Fruit fly (Drosophila melanogaster) whole organism, embryonic: ENCODE data around the gene ato.

Source experiments
- CG10431 ChIP-seq: fragments of 200-800 bp; sonication (Bioruptor generic); optimal IDR thresholded peaks from 3 replicates; lab custom pipeline; 2018; ENCODE audit warnings: missing biosample characterization, mild to moderate bottlenecking, missing genetic modification characterization
- CG10959 ChIP-seq: fragments of 200-800 bp; sonication (Bioruptor generic); IDR thresholded peaks from 2 replicates; pipeline ENCODE4 v1.3.6; 2022; ENCODE audit warnings: missing biosample characterization, missing genetic modification characterization
- CG15073 ChIP-seq: fragments of 200-800 bp; sonication (Bioruptor generic); optimal IDR thresholded peaks from 2 replicates; lab custom pipeline; 2016; ENCODE audit warnings: missing biosample characterization, missing genetic modification characterization
- CG2116 ChIP-seq: fragments of 200-800 bp; sonication (Bioruptor generic); optimal IDR thresholded peaks from 3 replicates; lab custom pipeline; 2018; ENCODE audit warnings: missing biosample characterization, mild to moderate bottlenecking, missing genetic modification characterization
- CG2120 ChIP-seq: fragments of 200-800 bp; sonication (Bioruptor generic); optimal IDR thresholded peaks from 3 replicates; lab custom pipeline; 2016; ENCODE audit warnings: missing biosample characterization, missing genetic modification characterization
- CG7987 ChIP-seq: fragments of 200-800 bp; sonication (Bioruptor generic); optimal IDR thresholded peaks from 2 replicates; lab custom pipeline; 2018; ENCODE audit warnings: missing biosample characterization, mild to moderate bottlenecking, missing genetic modification characterization, moderate library complexity
- Sin3A ChIP-seq: fragments of >200 bp; optimal IDR thresholded peaks from 2 replicates; lab custom pipeline; 2018
- Stat92E ChIP-seq, 3 experiments: fragments of >200 bp in 2 of 3; fragments of 200-800 bp in 1 of 3; sonication (Bioruptor generic) in 1 of 3; optimal IDR thresholded peaks; 2 replicates each; lab custom pipeline; 2017 to 2019; ENCODE audit warnings: missing biosample characterization in 3 of 3, missing genetic modification characterization in 3 of 3, mild to moderate bottlenecking in 1 of 3, moderate library complexity in 1 of 3
- br ChIP-seq: fragments of >200 bp; optimal IDR thresholded peaks from 2 replicates; lab custom pipeline; 2017
- scrt ChIP-seq: fragments of 200-800 bp; sonication (Bioruptor generic); optimal IDR thresholded peaks from 2 replicates; lab custom pipeline; 2018; ENCODE audit warnings: missing biosample characterization, mild to moderate bottlenecking, missing genetic modification characterization, moderate library complexity

dm6 chr3R:8307283-8307682, 29.4 kb downstream of the ato start:
- TF ChIP-seq scrt (GFP tag; lab: Kevin White, UChicago) (no peak), Sin3A (no peak), CG15073 (GFP tag; lab: Kevin White, UChicago) (no peak), CG7987 (GFP tag; lab: Kevin White, UChicago) (no peak), br (no peak), CG2116 (GFP tag; lab: Kevin White, UChicago) (no peak), Stat92E (GFP tag; optimal IDR thresholded peaks at IDR 0.05; lab: Kevin White, UChicago) (no peak), CG10431 (GFP tag; lab: Kevin White, UChicago) (no peak), CG2120 (GFP tag; lab: Kevin White, UChicago) (no peak), CG10959 (GFP tag; lab: Robert Waterston, UW) (no peak)
